Fruit fly (Drosophila melanogaster): ENCODE results near the gene b.
A peak's percentile ranks its signal among the peaks of the same experiment; 100 is the strongest.

Gene b

dm6 chr2L:13845178-13845577 is 24.1 kb downstream of the b start, which contains the start of gene CG8997 (continued):
- peak; percentile 25 for TF ChIP-seq grn (GFP tag; optimal IDR thresholded peaks at IDR 0.05)
- TF ChIP-seq CG17802 (tag; optimal IDR thresholded peaks at IDR 0.05), result no peak
- TF ChIP-seq stc (GFP tag; IDR thresholded peaks at IDR 0.05), result no peak
- TF ChIP-seq Bteb2 (GFP tag; optimal IDR thresholded peaks at IDR 0.05), result no peak
- TF ChIP-seq CG4360 (GFP tag; IDR thresholded peaks at IDR 0.05), result no peak
- no peak for TF ChIP-seq p53 (GFP tag; optimal IDR thresholded peaks at IDR 0.05)
- no peak for TF ChIP-seq CG12155 (GFP tag; optimal IDR thresholded peaks at IDR 0.05)
- no peak for TF ChIP-seq Hr39 (optimal IDR thresholded peaks at IDR 0.05)
- TF ChIP-seq CG34376 (GFP tag; optimal IDR thresholded peaks at IDR 0.05), result no peak
- TF ChIP-seq trh (GFP tag; optimal IDR thresholded peaks at IDR 0.05), result no peak
- TF ChIP-seq BEAF-32 (GFP tag; optimal IDR thresholded peaks at IDR 0.05), result no peak
- TF ChIP-seq Mes4 (GFP tag; optimal IDR thresholded peaks at IDR 0.05), result no peak
- TF ChIP-seq org-1 (GFP tag; optimal IDR thresholded peaks at IDR 0.05), result no peak
- TF ChIP-seq fd96Cb (tag; optimal IDR thresholded peaks at IDR 0.05), result no peak
- TF ChIP-seq exex (tag; optimal IDR thresholded peaks at IDR 0.05), result peak; percentile 87
- TF ChIP-seq Med (GFP tag), result peak; percentile 37
- no peak for TF ChIP-seq CG18599 (GFP tag; optimal IDR thresholded peaks at IDR 0.05)
- TF ChIP-seq CG7271 (tag; optimal IDR thresholded peaks at IDR 0.05), result no peak
- TF ChIP-seq danr (GFP tag; IDR thresholded peaks at IDR 0.05), result no peak
- TF ChIP-seq CG11695 (GFP tag; IDR thresholded peaks at IDR 0.05), result no peak
- no peak for TF ChIP-seq CG7745 (tag; optimal IDR thresholded peaks at IDR 0.05)
- peak; percentile 2 for TF ChIP-seq corto (GFP tag; optimal IDR thresholded peaks at IDR 0.05)
- TF ChIP-seq CG12236 (GFP tag; optimal IDR thresholded peaks at IDR 0.05), result no peak
- TF ChIP-seq cwo (GFP tag; optimal IDR thresholded peaks at IDR 0.05), result peak; percentile 51
- TF ChIP-seq CG6175 (GFP tag; IDR thresholded peaks at IDR 0.05), result no peak
- no peak for TF ChIP-seq sim (GFP tag; IDR thresholded peaks at IDR 0.05)
- no peak for TF ChIP-seq hth (optimal IDR thresholded peaks at IDR 0.05)
- no peak for TF ChIP-seq kay (GFP tag; optimal IDR thresholded peaks at IDR 0.05)
- TF ChIP-seq ase (GFP tag; IDR thresholded peaks at IDR 0.05), result 0 out of 3 replicates have a peak, but pooled peaks have one; percentile 19
- TF ChIP-seq CG32532 (GFP tag; IDR thresholded peaks at IDR 0.05), result peak; percentile 30; the same call in 1 of the 2 replicates
- no peak for TF ChIP-seq CG1832 (GFP tag; optimal IDR thresholded peaks at IDR 0.05)
- TF ChIP-seq CG16813 (GFP tag; IDR thresholded peaks at IDR 0.05; ENCODE audit: partially characterized antibody), result no peak
- no peak for TF ChIP-seq stwl (tag; optimal IDR thresholded peaks at IDR 0.05)
- TF ChIP-seq CG33557 (GFP tag; optimal IDR thresholded peaks at IDR 0.05), result no peak
- peak; percentile 58 for TF ChIP-seq Deaf1 (tag; optimal IDR thresholded peaks at IDR 0.05)
- TF ChIP-seq CG9797 (GFP tag; optimal IDR thresholded peaks at IDR 0.05), result no peak
- no peak for TF ChIP-seq ATbp (GFP tag; optimal IDR thresholded peaks at IDR 0.05)
- no peak for TF ChIP-seq caup (GFP tag; optimal IDR thresholded peaks at IDR 0.05; ENCODE audit: severe bottlenecking)

dm6 chr2L:13846239-13846802 is 25.3 kb downstream of the b start, which contains the start of gene CG7916:
CG7916 (plus strand) TSS chr2L:13846752.
- no peak for TF ChIP-seq scrt (GFP tag; optimal IDR thresholded peaks at IDR 0.05)
- no peak for TF ChIP-seq vnd (GFP tag; IDR thresholded peaks at IDR 0.05; ENCODE audit: partially characterized antibody)
- TF ChIP-seq ato (GFP tag; IDR thresholded peaks at IDR 0.05; ENCODE audit: partially characterized antibody), result no peak
- TF ChIP-seq CG18262 (tag; optimal IDR thresholded peaks at IDR 0.05), result no peak
- TF ChIP-seq CG12659 (GFP tag; optimal IDR thresholded peaks at IDR 0.05), result no peak
- no peak for TF ChIP-seq HLH4C (GFP tag; IDR thresholded peaks at IDR 0.05; ENCODE audit: partially characterized antibody)
- no peak for TF ChIP-seq Ets97D (GFP tag; optimal IDR thresholded peaks at IDR 0.05)
- TF ChIP-seq CG10147 (GFP tag; optimal IDR thresholded peaks at IDR 0.05), result no peak
- no peak for TF ChIP-seq CG4617 (GFP tag; optimal IDR thresholded peaks at IDR 0.05; ENCODE audit: borderline replicate concordance)
- no peak for TF ChIP-seq otp (GFP tag; IDR thresholded peaks at IDR 0.05)
- peak; percentile 46 for TF ChIP-seq grn (GFP tag; optimal IDR thresholded peaks at IDR 0.05)
- TF ChIP-seq Adf1 (GFP tag; IDR thresholded peaks at IDR 0.05), result no peak
- TF ChIP-seq CG31441 (GFP tag; IDR thresholded peaks at IDR 0.05), result no peak
- no peak for TF ChIP-seq az2 (GFP tag; optimal IDR thresholded peaks at IDR 0.05)
- no peak for TF ChIP-seq NC2β (GFP tag; optimal IDR thresholded peaks at IDR 0.05)
- no peak for TF ChIP-seq Taf1 (GFP tag; IDR thresholded peaks at IDR 0.05)

Data from whole organism, embryonic.